Worm (Caenorhabditis elegans) whole organism, L2 larva: ENCODE results near the gene C35A5.4.

Source experiments
- blmp-1 ChIP-seq: sonication (generic microtip); optimal IDR thresholded peaks from 2 replicates; lab custom pipeline; 2017; ENCODE audit warnings: missing genetic modification characterization, mild to moderate bottlenecking, missing compliant biosample characterization, antibody characterized with exemption, moderate library complexity; ENCODE audit not compliant: insufficient read depth
- mdl-1 ChIP-seq, 2 experiments: fragments of 150-350 bp in 1 of 2; sonication (generic microtip) in 1 of 2; optimal IDR thresholded peaks; 2 replicates each; lab custom pipeline; 2017; ENCODE audit warnings: missing biosample characterization in 2 of 2, missing genetic modification characterization in 2 of 2

ce11 chrV:10484640-10485039, 12.2 kb upstream of the C35A5.4 start, which contains the start of gene Y32F6B.1:
- TF ChIP-seq blmp-1 (tag; lab: Kevin White, UChicago) (no peak), mdl-1 (tag; optimal IDR thresholded peaks at IDR 0.05; lab: Kevin White, UChicago) (no peak)
